Worm (Caenorhabditis elegans): Measurements from ENCODE around the gene T01G6.10.

- TF ChIP-seq zag-1 (tag; optimal IDR thresholded peaks at IDR 0.05) = no peak
- TF ChIP-seq nhr-11 (tag; optimal IDR thresholded peaks at IDR 0.05) = no peak
- no peak for TF ChIP-seq aly-2 (tag; optimal IDR thresholded peaks at IDR 0.05)
Measured at ce11 chrV:541470-541869, 38.4 kb upstream of the T01G6.10 start.

All from whole organism, L2 larva.